Fruit fly (Drosophila melanogaster) whole organism, embryonic: ENCODE measurements around the gene Src64B.

ENCODE experiments used
- Awh ChIP-seq: fragments of 200-800 bp; sonication (Bioruptor generic); IDR thresholded peaks from 2 replicates; pipeline ENCODE4, ENCODE4 v1.3.6; 2022; ENCODE audit warnings: missing biosample characterization, missing genetic modification characterization
- Blimp-1 ChIP-seq: fragments of 200-800 bp; sonication (Bioruptor generic); optimal IDR thresholded peaks from 3 replicates; lab custom pipeline; 2018; ENCODE audit warnings: missing biosample characterization, missing genetic modification characterization, mild to moderate bottlenecking, moderate library complexity, missing genetic modification reagents
- Bteb2 ChIP-seq: fragments of 200-800 bp; sonication (Bioruptor generic); optimal IDR thresholded peaks from 2 replicates; lab custom pipeline; 2016; ENCODE audit warnings: missing biosample characterization, missing genetic modification characterization
- CG12769 ChIP-seq: fragments of 200-800 bp; sonication (Bioruptor generic); optimal IDR thresholded peaks from 2 replicates; lab custom pipeline; 2019; ENCODE audit warnings: missing biosample characterization, mild to moderate bottlenecking, missing genetic modification characterization, moderate library complexity
- CG14710 ChIP-seq: fragments of 200-800 bp; sonication (Bioruptor generic); optimal IDR thresholded peaks from 3 replicates; lab custom pipeline; 2019; ENCODE audit warnings: missing biosample characterization, mild to moderate bottlenecking, missing genetic modification characterization, moderate library complexity
- CG15073 ChIP-seq: fragments of 200-800 bp; sonication (Bioruptor generic); optimal IDR thresholded peaks from 2 replicates; lab custom pipeline; 2016; ENCODE audit warnings: missing biosample characterization, missing genetic modification characterization
- CG1647 ChIP-seq: fragments of 200-800 bp; sonication (Bioruptor generic); optimal IDR thresholded peaks from 3 replicates; lab custom pipeline; 2016; ENCODE audit warnings: missing biosample characterization, missing genetic modification characterization
- CG17361 ChIP-seq: fragments of 200-800 bp; sonication (Bioruptor generic); IDR thresholded peaks from 3 replicates; pipeline ENCODE4 v1.3.6; 2022; ENCODE audit warnings: missing biosample characterization, missing genetic modification characterization
- CG18011 ChIP-seq: fragments of 200-800 bp; sonication (Bioruptor generic); optimal IDR thresholded peaks from 2 replicates; lab custom pipeline; 2017; ENCODE audit warnings: missing biosample characterization, missing genetic modification characterization, mild to moderate bottlenecking, moderate library complexity, missing genotype
- CG30020 ChIP-seq: fragments of 200-800 bp; optimal IDR thresholded peaks from 2 replicates; lab custom pipeline; 2019; ENCODE audit warnings: missing biosample characterization, mild to moderate bottlenecking, missing genetic modification characterization, moderate library complexity
- CG30431 ChIP-seq: fragments of 200-800 bp; sonication (Bioruptor generic); optimal IDR thresholded peaks from 2 replicates; lab custom pipeline; 2017; ENCODE audit warnings: missing biosample characterization, missing genetic modification characterization
- CG34376 ChIP-seq: fragments of 200-800 bp; sonication (Bioruptor generic); optimal IDR thresholded peaks from 2 replicates; lab custom pipeline; 2018; ENCODE audit warnings: missing biosample characterization, mild to moderate bottlenecking, missing genetic modification characterization
- CG4328 ChIP-seq: fragments of 200-800 bp; sonication (Bioruptor generic); optimal IDR thresholded peaks from 3 replicates; lab custom pipeline; 2017; ENCODE audit warnings: missing biosample characterization, missing genetic modification reagents, missing genetic modification characterization
- CG4404 ChIP-seq: fragments of 200-800 bp; sonication (Bioruptor generic); IDR thresholded peaks from 2 replicates; pipeline ENCODE4 v1.3.6; 2022; ENCODE audit warnings: missing biosample characterization, missing genetic modification characterization
- CG7372 ChIP-seq: fragments of 200-800 bp; sonication (Bioruptor generic); IDR thresholded peaks from 2 replicates; pipeline ENCODE4 v1.3.6; 2022; ENCODE audit warnings: missing biosample characterization, missing genetic modification characterization
- Ets65A ChIP-seq: fragments of 200-800 bp; sonication (Bioruptor generic); peaks from one replicate; lab custom pipeline; 2016; ENCODE audit warnings: missing biosample characterization, missing genetic modification characterization
- HHEX ChIP-seq: fragments of 200-800 bp; sonication (Bioruptor generic); optimal IDR thresholded peaks from 3 replicates; lab custom pipeline; 2017; ENCODE audit warnings: missing biosample characterization, mild to moderate bottlenecking, missing genetic modification characterization, missing genetic modification reagents
- Hmr ChIP-seq: fragments of 200-800 bp; sonication (Bioruptor generic); optimal IDR thresholded peaks from 3 replicates; lab custom pipeline; 2017; ENCODE audit warnings: mild to moderate bottlenecking, missing biosample characterization, missing genetic modification reagents, missing genetic modification characterization
- Lpt ChIP-seq: fragments of >200 bp; optimal IDR thresholded peaks from 2 replicates; lab custom pipeline; 2018; ENCODE audit warnings: missing biosample characterization, missing genetic modification characterization
- MTF-1 ChIP-seq: fragments of 200-800 bp; sonication (Bioruptor generic); optimal IDR thresholded peaks from 2 replicates; lab custom pipeline; 2018; ENCODE audit warnings: missing biosample characterization, mild to moderate bottlenecking, missing genetic modification characterization, borderline replicate concordance
- Oli ChIP-seq: fragments of 200-800 bp; sonication (Bioruptor generic); optimal IDR thresholded peaks from 2 replicates; lab custom pipeline; 2018; ENCODE audit warnings: missing biosample characterization, mild to moderate bottlenecking, missing genetic modification characterization, moderate library complexity
- Ravus ChIP-seq: fragments of 200-800 bp; sonication (Bioruptor generic); IDR thresholded peaks from 2 replicates; pipeline ENCODE4 v1.3.6; 2022; ENCODE audit warnings: missing biosample characterization, missing genetic modification characterization
- Six4 ChIP-seq: fragments of 200-800 bp; sonication (Bioruptor generic); optimal IDR thresholded peaks from 2 replicates; lab custom pipeline; 2016; ENCODE audit warnings: missing biosample characterization, missing genetic modification characterization
- Ssrp ChIP-seq: fragments of 200-800 bp; sonication (Bioruptor generic); optimal IDR thresholded peaks from 2 replicates; lab custom pipeline; 2018; ENCODE audit warnings: missing biosample characterization, mild to moderate bottlenecking, missing genetic modification characterization, moderate library complexity
- Tbp ChIP-seq: fragments of >200 bp; optimal IDR thresholded peaks from 2 replicates; lab custom pipeline; 2018; ENCODE audit warnings: missing biosample characterization, missing genetic modification characterization
- YL-1 ChIP-seq: fragments of 200-800 bp; sonication (Bioruptor generic); optimal IDR thresholded peaks from 3 replicates; lab custom pipeline; 2017; ENCODE audit warnings: missing biosample characterization, mild to moderate bottlenecking, missing genetic modification characterization
- az2 ChIP-seq: fragments of 200-800 bp; sonication (Bioruptor generic); optimal IDR thresholded peaks from 3 replicates; lab custom pipeline; 2016; ENCODE audit warnings: missing biosample characterization, missing genetic modification characterization
- dmrt11E ChIP-seq: fragments of 200-800 bp; sonication (Bioruptor generic); optimal IDR thresholded peaks from 3 replicates; lab custom pipeline; 2018; ENCODE audit warnings: missing biosample characterization, mild to moderate bottlenecking, missing genetic modification characterization, moderate library complexity
- dysf ChIP-seq: fragments of 200-800 bp; sonication (Bioruptor generic); IDR thresholded peaks from 3 replicates; pipeline ENCODE4 v1.3.6; 2022; ENCODE audit warnings: missing biosample characterization, missing genetic modification characterization
- ems ChIP-seq: fragments of 200-800 bp; sonication (Bioruptor generic); optimal IDR thresholded peaks from 3 replicates; lab custom pipeline; 2016; ENCODE audit warnings: missing biosample characterization, missing genetic modification characterization
- eve ChIP-seq, 2 experiments: fragments of >200 bp; optimal IDR thresholded peaks; 2 replicates each; lab custom pipeline; 2017; ENCODE audit warnings: missing biosample characterization in 2 of 2, missing genetic modification characterization in 2 of 2
- fd96Cb ChIP-seq: fragments of 200-800 bp; sonication (Bioruptor generic); optimal IDR thresholded peaks from 2 replicates; lab custom pipeline; 2018; ENCODE audit warnings: missing biosample characterization, mild to moderate bottlenecking, missing genetic modification characterization, moderate library complexity
- hbn ChIP-seq: fragments of 200-800 bp; sonication (Bioruptor generic); IDR thresholded peaks from 2 replicates; pipeline ENCODE4 v1.3.6; 2022; ENCODE audit warnings: missing biosample characterization, missing genetic modification characterization; ENCODE audit not compliant: partially characterized antibody
- knrl ChIP-seq: fragments of 200-800 bp; sonication (Bioruptor generic); IDR thresholded peaks from 3 replicates; pipeline ENCODE4 v1.3.6; 2022; ENCODE audit warnings: missing biosample characterization, missing genetic modification characterization; ENCODE audit not compliant: partially characterized antibody
- lola ChIP-seq, 3 experiments: fragments of >200 bp in 2 of 3; fragments of 200-800 bp in 1 of 3; sonication (Bioruptor generic) in 1 of 3; optimal IDR thresholded peaks; 2 replicates each; lab custom pipeline; 2017 to 2019; ENCODE audit warnings: missing biosample characterization in 3 of 3, missing genetic modification characterization in 3 of 3, mild to moderate bottlenecking in 1 of 3, moderate library complexity in 1 of 3
- nerfin-1 ChIP-seq: fragments of 200-800 bp; sonication (Bioruptor generic); optimal IDR thresholded peaks from 3 replicates; lab custom pipeline; 2019; ENCODE audit warnings: missing biosample characterization, mild to moderate bottlenecking, missing genetic modification characterization, moderate library complexity
- nmo ChIP-seq: fragments of 200-800 bp; sonication (Bioruptor generic); optimal IDR thresholded peaks from 2 replicates; lab custom pipeline; 2018; ENCODE audit warnings: missing biosample characterization, mild to moderate bottlenecking, missing genetic modification characterization, moderate library complexity
- odd ChIP-seq: fragments of 200-800 bp; sonication (Bioruptor generic); optimal IDR thresholded peaks from 2 replicates; lab custom pipeline; 2017; ENCODE audit warnings: missing biosample characterization, mild to moderate bottlenecking, missing genetic modification characterization
- pho ChIP-seq: fragments of 200-800 bp; sonication (Bioruptor generic); optimal IDR thresholded peaks from 2 replicates; lab custom pipeline; 2016; ENCODE audit warnings: missing biosample characterization, missing genetic modification characterization
- pnt ChIP-seq: fragments of 200-800 bp; sonication (Bioruptor generic); optimal IDR thresholded peaks from 3 replicates; lab custom pipeline; 2016; ENCODE audit warnings: missing biosample characterization, missing genetic modification characterization
- prd ChIP-seq, 3 experiments: fragments of >200 bp in 2 of 3; fragments of 200-800 bp in 1 of 3; sonication (Bioruptor generic) in 1 of 3; optimal IDR thresholded peaks in 2 of 3; IDR thresholded peaks in 1 of 3; 2 replicates in 2 of 3; 3 replicates in 1 of 3; pipeline versions ENCODE4 v1.3.6 to Lab custom; 2017 to 2022; ENCODE audit warnings: missing biosample characterization in 1 of 3, missing genetic modification characterization in 1 of 3
- row ChIP-seq: fragments of 200-800 bp; sonication (Bioruptor generic); IDR thresholded peaks from 3 replicates; pipeline ENCODE4 v1.3.6; 2022; ENCODE audit warnings: missing biosample characterization, missing genetic modification characterization
- slbo ChIP-seq: fragments of 200-800 bp; sonication (Bioruptor generic); IDR thresholded peaks from 2 replicates; pipeline ENCODE4 v1.3.6; 2022; ENCODE audit warnings: missing biosample characterization, missing genetic modification characterization
- sna ChIP-seq: fragments of 200-800 bp; sonication (Bioruptor generic); IDR thresholded peaks from 2 replicates; pipeline ENCODE4 v1.3.6; 2022; ENCODE audit warnings: missing biosample characterization, missing genetic modification characterization; ENCODE audit not compliant: partially characterized antibody
- tap ChIP-seq: fragments of 200-800 bp; optimal IDR thresholded peaks from 3 replicates; lab custom pipeline; 2019; ENCODE audit warnings: missing biosample characterization, mild to moderate bottlenecking, missing genetic modification characterization, moderate library complexity
- toy ChIP-seq: fragments of 200-800 bp; sonication (Bioruptor generic); IDR thresholded peaks from 2 replicates; pipeline ENCODE4 v1.3.6; 2022; ENCODE audit warnings: missing biosample characterization, missing genetic modification characterization
- trh ChIP-seq: fragments of 200-800 bp; sonication (Bioruptor generic); optimal IDR thresholded peaks from 2 replicates; lab custom pipeline; 2016; ENCODE audit warnings: missing biosample characterization, missing genetic modification characterization
- unpg ChIP-seq: fragments of 200-800 bp; sonication (Bioruptor generic); optimal IDR thresholded peaks from 3 replicates; lab custom pipeline; 2018; ENCODE audit warnings: missing biosample characterization, mild to moderate bottlenecking, missing genetic modification characterization, moderate library complexity
- usp ChIP-seq: fragments of >200 bp; optimal IDR thresholded peaks from 2 replicates; lab custom pipeline; 2017; ENCODE audit warnings: missing biosample characterization, missing genetic modification characterization

The Src64B gene

DNA sequence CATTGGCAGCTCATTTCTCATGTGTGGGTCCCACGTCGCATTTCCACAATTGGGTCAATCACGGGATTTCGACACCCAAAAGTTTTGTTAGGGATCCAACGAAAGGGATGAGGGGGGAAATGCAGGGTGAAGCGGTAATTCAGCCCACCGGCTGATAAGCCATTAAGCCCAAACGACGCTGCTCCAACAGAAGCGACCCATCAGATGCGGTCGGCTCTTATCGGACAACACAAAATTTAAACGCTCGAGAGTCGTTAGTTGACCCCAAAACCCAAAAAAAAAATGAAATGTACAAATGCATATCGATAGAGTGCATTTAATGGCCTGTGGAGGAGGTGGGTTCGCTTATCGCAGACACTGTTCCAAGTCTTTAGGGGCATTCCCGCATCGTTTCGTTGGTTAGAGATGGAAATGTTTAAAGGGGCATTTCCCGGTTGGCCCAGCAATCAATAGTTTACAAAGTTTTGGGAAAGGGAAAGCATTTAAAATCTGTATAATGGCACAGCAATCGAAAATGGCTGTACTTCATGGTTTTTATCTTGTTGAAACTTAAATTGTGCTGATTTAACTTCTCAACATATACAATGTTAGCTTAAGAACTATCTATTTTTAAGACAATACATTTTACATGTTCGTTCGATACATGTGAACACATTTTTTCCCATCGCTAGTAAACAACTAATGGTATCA, 19.1 kb downstream of the Src64B start (continued):
- TF ChIP-seq Ssrp (peak; percentile 24), CG15073 (GFP tag; lab: Kevin White, UChicago) (no peak), CG18011 (GFP tag; lab: Kevin White, UChicago) (no peak), Ets65A (GFP tag; lab: Kevin White, UChicago) (no peak), CG1647 (GFP tag; lab: Kevin White, UChicago) (no peak), odd (GFP tag; lab: Kevin White, UChicago) (no peak), CG17361 (no peak), CG12769 (tag; lab: Kevin White, UChicago) (peak; percentile 32), az2 (GFP tag; lab: Kevin White, UChicago) (peak; percentile 10), toy (GFP tag; lab: Robert Waterston, UW) (no peak), usp (no peak), prd (optimal IDR thresholded peaks at IDR 0.05; lab: Kevin White, UChicago) (no peak), prd (GFP tag; IDR thresholded peaks at IDR 0.05; lab: Robert Waterston, UW) (peak; percentile 42; the same call in 1 of the 3 replicates), CG30020 (tag; lab: Kevin White, UChicago) (no peak), Ravus (no peak), CG30431 (GFP tag; lab: Kevin White, UChicago) (no peak), Awh (0 out of 2 replicates have a peak, but pooled peaks have one; percentile 14), dysf (GFP tag; lab: Robert Waterston, UW) (no peak), trh (no peak), knrl (peak; percentile 50; the same call in 2 of the 3 replicates), pnt (GFP tag; lab: Kevin White, UChicago) (no peak), Lpt (GFP tag; lab: Kevin White, UChicago) (no peak), Six4 (GFP tag; lab: Kevin White, UChicago) (no peak), CG4328 (GFP tag; lab: Kevin White, UChicago) (no peak), sna (no peak), CG14710 (tag; lab: Kevin White, UChicago) (peak; percentile 33), YL-1 (no peak), CG7372 (GFP tag; lab: Robert Waterston, UW) (no peak), ems (no peak), slbo (no peak), row (peak; percentile 40; the same call in 2 of the 3 replicates), fd96Cb (tag; lab: Kevin White, UChicago) (peak; percentile 32), Bteb2 (GFP tag; lab: Kevin White, UChicago) (no peak), tap (peak; percentile 5), eve (GFP tag; optimal IDR thresholded peaks at IDR 0.05; lab: Kevin White, UChicago) (peak in 1 of 2 experiments; percentile 80), CG4404 (GFP tag; lab: Robert Waterston, UW) (no peak), Blimp-1 (GFP tag; lab: Kevin White, UChicago) (peak; percentile 77), Oli (tag; lab: Kevin White, UChicago) (peak; percentile 21), dmrt11E (tag; lab: Kevin White, UChicago) (peak; percentile 34), CG34376 (no peak), hbn (GFP tag; lab: Robert Waterston, UW) (no peak), MTF-1 (GFP tag; lab: Kevin White, UChicago) (no peak), Hmr (GFP tag; lab: Kevin White, UChicago) (no peak), Tbp (GFP tag; lab: Kevin White, UChicago) (no peak), unpg (GFP tag; lab: Kevin White, UChicago) (peak; percentile 36), nerfin-1 (tag; lab: Kevin White, UChicago) (peak; percentile 2), nmo (GFP tag; lab: Kevin White, UChicago) (peak; percentile 44), HHEX (GFP tag; lab: Kevin White, UChicago) (no peak), pho (no peak), lola (GFP tag; optimal IDR thresholded peaks at IDR 0.05; lab: Kevin White, UChicago) (peak in 1 of 3 experiments; percentile 23)
